Fruit fly (Drosophila melanogaster): Measurements from ENCODE around the gene CG9121.

CG9121 gene

DNA sequence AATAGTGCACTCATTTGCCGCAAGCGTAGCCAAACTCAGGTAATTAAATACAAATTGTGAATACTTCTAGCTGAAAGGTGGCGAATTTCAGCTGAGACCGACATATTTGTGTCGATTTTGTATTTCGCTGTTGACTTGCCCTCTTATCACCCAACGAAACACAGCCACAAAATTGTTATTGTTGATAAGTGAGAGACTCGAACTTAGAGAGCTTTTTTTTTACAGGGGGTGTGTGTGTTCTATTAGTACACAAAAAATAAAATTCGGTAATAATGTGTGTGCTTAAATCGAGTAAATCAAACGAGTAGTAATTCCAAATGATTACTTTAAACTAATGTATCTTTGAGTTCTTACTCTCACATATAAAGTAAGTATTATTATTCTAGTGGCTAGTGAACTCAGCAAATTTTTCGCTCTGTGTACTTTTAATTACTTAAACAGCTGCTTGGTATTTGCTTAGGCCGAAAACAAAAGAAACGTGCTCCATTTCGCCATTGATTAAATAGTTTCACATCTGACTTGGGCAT, 10.2 kb upstream of the CG9121 start (continued):
- TF ChIP-seq PHDP (tag; optimal IDR thresholded peaks at IDR 0.05) (peak; percentile 73), btn (GFP tag; optimal IDR thresholded peaks at IDR 0.05) (no peak), da (GFP tag; optimal IDR thresholded peaks at IDR 0.05) (peak; percentile 51), CG8359 (GFP tag; optimal IDR thresholded peaks at IDR 0.05; ENCODE audit: borderline replicate concordance) (peak; percentile 15), D19B (GFP tag; optimal IDR thresholded peaks at IDR 0.05) (peak; percentile 22), hkb (optimal IDR thresholded peaks at IDR 0.05) (no peak), hkb (GFP tag; IDR thresholded peaks at IDR 0.05) (peak; percentile 74), CG10147 (GFP tag; optimal IDR thresholded peaks at IDR 0.05) (peak; percentile 15), vfl (GFP tag; optimal IDR thresholded peaks at IDR 0.05) (no peak), CG14710 (tag; optimal IDR thresholded peaks at IDR 0.05) (peak; percentile 28), zf30C (GFP tag; optimal IDR thresholded peaks at IDR 0.05) (peak; percentile 70), Meics (GFP tag; optimal IDR thresholded peaks at IDR 0.05) (peak; percentile 74), sna (GFP tag; IDR thresholded peaks at IDR 0.05; ENCODE audit: partially characterized antibody) (no peak), ATbp (GFP tag; optimal IDR thresholded peaks at IDR 0.05) (peak; percentile 73), CG10654 (GFP tag; optimal IDR thresholded peaks at IDR 0.05) (peak; percentile 46), BEAF-32 (GFP tag; optimal IDR thresholded peaks at IDR 0.05) (no peak), tx (GFP tag; optimal IDR thresholded peaks at IDR 0.05) (no peak), org-1 (GFP tag; optimal IDR thresholded peaks at IDR 0.05) (peak; percentile 74), Ets65A (GFP tag) (peak; percentile 88), Vsx1 (GFP tag; optimal IDR thresholded peaks at IDR 0.05) (peak; percentile 31), dmrt11E (tag; optimal IDR thresholded peaks at IDR 0.05) (no peak), Side (GFP tag; optimal IDR thresholded peaks at IDR 0.05) (peak; percentile 84), GATAe (GFP tag; conservative IDR thresholded peaks at IDR 0.05) (no peak; the same call in 1 of the 2 replicates), sens (GFP tag) (peak; percentile 93), nau (GFP tag; optimal IDR thresholded peaks at IDR 0.05) (peak; percentile 81), zfh1 (GFP tag; IDR thresholded peaks at IDR 0.05) (peak; percentile 51; the same call in 1 of the 3 replicates), pb (GFP tag; optimal IDR thresholded peaks at IDR 0.05) (peak; percentile 22), ken (GFP tag; IDR thresholded peaks at IDR 0.05) (no peak), NK7.1 (GFP tag; optimal IDR thresholded peaks at IDR 0.05) (peak; percentile 70), Dfd (GFP tag; optimal IDR thresholded peaks at IDR 0.05) (no peak), D (optimal IDR thresholded peaks at IDR 0.05) (no peak), D (GFP tag; optimal IDR thresholded peaks at IDR 0.05) (peak; percentile 32), CG1647 (GFP tag; optimal IDR thresholded peaks at IDR 0.05) (peak; percentile 55), B-H1 (GFP tag; IDR thresholded peaks at IDR 0.05) (peak; percentile 43; the same call in 2 of the 3 replicates), CG4424 (GFP tag; optimal IDR thresholded peaks at IDR 0.05) (peak; percentile 32), ttk (GFP tag; IDR thresholded peaks at IDR 0.05) (no peak; the same call in 1 of the 2 replicates), lov (optimal IDR thresholded peaks at IDR 0.05) (no peak), lov (GFP tag; IDR thresholded peaks at IDR 0.05) (0 out of 3 replicates have a peak, but pooled peaks have one; percentile 20), CG31365 (tag; optimal IDR thresholded peaks at IDR 0.05) (peak; percentile 15), CG12942 (GFP tag; optimal IDR thresholded peaks at IDR 0.05) (peak; percentile 33), Nf-YB (GFP tag; optimal IDR thresholded peaks at IDR 0.05) (peak; percentile 42), CG8478 (optimal IDR thresholded peaks at IDR 0.05) (no peak), CG10462 (GFP tag; optimal IDR thresholded peaks at IDR 0.05) (no peak), ERR (GFP tag; optimal IDR thresholded peaks at IDR 0.05) (peak; percentile 47)

Data from whole organism, embryonic.